Fruit fly (Drosophila melanogaster): Measurements from ENCODE around the gene CG16888.

Gene CG16888

dm6 chr2L:13778648-13779047, 34.4 kb downstream of the CG16888 start (continued):
- peak; percentile 52 for TF ChIP-seq CG18262 (tag; optimal IDR thresholded peaks at IDR 0.05)
- TF ChIP-seq CG15514 (GFP tag; optimal IDR thresholded peaks at IDR 0.05), result peak; percentile 10
- no peak for TF ChIP-seq CG17612 (GFP tag; IDR thresholded peaks at IDR 0.05)
- peak; percentile 40 for TF ChIP-seq fd3F (GFP tag; optimal IDR thresholded peaks at IDR 0.05)
- TF ChIP-seq CG17361 (GFP tag; IDR thresholded peaks at IDR 0.05), result peak; percentile 65
- peak; percentile 20; the same call in 1 of the 2 replicates for TF ChIP-seq CG14441 (GFP tag; IDR thresholded peaks at IDR 0.05)
- TF ChIP-seq kay (GFP tag; optimal IDR thresholded peaks at IDR 0.05), result peak; percentile 23
- peak; percentile 54 for TF ChIP-seq CG18476 (GFP tag; optimal IDR thresholded peaks at IDR 0.05)
- TF ChIP-seq CkIIα-i1 (GFP tag; IDR thresholded peaks at IDR 0.05), result no peak
- peak; percentile 9 for TF ChIP-seq tin (GFP tag; optimal IDR thresholded peaks at IDR 0.05)
- TF ChIP-seq CG4424 (GFP tag; optimal IDR thresholded peaks at IDR 0.05), result peak; percentile 45
- TF ChIP-seq ham (GFP tag; IDR thresholded peaks at IDR 0.05), result no peak
- peak; percentile 13 for TF ChIP-seq scrt (GFP tag; optimal IDR thresholded peaks at IDR 0.05)
- TF ChIP-seq dmrt11E (tag; optimal IDR thresholded peaks at IDR 0.05), result no peak
- TF ChIP-seq CG17186 (GFP tag; optimal IDR thresholded peaks at IDR 0.05), result no peak
- peak; percentile 50 for TF ChIP-seq lab (GFP tag; optimal IDR thresholded peaks at IDR 0.05)
- TF ChIP-seq CG4282 (GFP tag; optimal IDR thresholded peaks at IDR 0.05), result no peak
- TF ChIP-seq gsb-n (tag; optimal IDR thresholded peaks at IDR 0.05), result peak; percentile 32
- peak; percentile 41 for TF ChIP-seq CG9817 (tag; optimal IDR thresholded peaks at IDR 0.05)
- TF ChIP-seq CG15011 (GFP tag; optimal IDR thresholded peaks at IDR 0.05), result peak; percentile 4
- TF ChIP-seq CG3838 (GFP tag; optimal IDR thresholded peaks at IDR 0.05), result no peak
- peak; percentile 26; the same call in 1 of the 2 replicates for TF ChIP-seq CG4730 (GFP tag; IDR thresholded peaks at IDR 0.05)
- peak; percentile 56 for TF ChIP-seq tio (GFP tag; optimal IDR thresholded peaks at IDR 0.05)
- peak; percentile 76 for TF ChIP-seq Drgx (GFP tag; IDR thresholded peaks at IDR 0.05)
- peak; percentile 77 for TF ChIP-seq Hmr (GFP tag; optimal IDR thresholded peaks at IDR 0.05)
- peak; percentile 47 for TF ChIP-seq CG10267 (tag; optimal IDR thresholded peaks at IDR 0.05)
- TF ChIP-seq CG2116 (GFP tag; optimal IDR thresholded peaks at IDR 0.05), result peak; percentile 29
- TF ChIP-seq CG12659 (GFP tag; optimal IDR thresholded peaks at IDR 0.05), result peak; percentile 69
- no peak for TF ChIP-seq prd (optimal IDR thresholded peaks at IDR 0.05)
- TF ChIP-seq prd (GFP tag; IDR thresholded peaks at IDR 0.05), result peak; percentile 53; the same call in 2 of the 3 replicates
- TF ChIP-seq gro (GFP tag; optimal IDR thresholded peaks at IDR 0.05), result peak; percentile 62
- TF ChIP-seq tx (GFP tag; optimal IDR thresholded peaks at IDR 0.05), result peak; percentile 26
- TF ChIP-seq CG30431 (GFP tag; optimal IDR thresholded peaks at IDR 0.05), result peak; percentile 10
- TF ChIP-seq CG4854 (GFP tag; optimal IDR thresholded peaks at IDR 0.05), result peak; percentile 43
- TF ChIP-seq Hsf (GFP tag; optimal IDR thresholded peaks at IDR 0.05), result peak; percentile 58
- TF ChIP-seq CG2120 (GFP tag; optimal IDR thresholded peaks at IDR 0.05), result peak; percentile 77
- no peak for TF ChIP-seq ac (GFP tag; optimal IDR thresholded peaks at IDR 0.05)
- TF ChIP-seq CG12155 (GFP tag; optimal IDR thresholded peaks at IDR 0.05), result peak; percentile 6
- TF ChIP-seq sd (tag; optimal IDR thresholded peaks at IDR 0.05), result no peak
- TF ChIP-seq CG1602 (GFP tag; optimal IDR thresholded peaks at IDR 0.05), result peak; percentile 53
- no peak for TF ChIP-seq CG10565 (GFP tag; optimal IDR thresholded peaks at IDR 0.05)
- no peak for TF ChIP-seq CG34224 (GFP tag; IDR thresholded peaks at IDR 0.05; ENCODE audit: partially characterized antibody)
- TF ChIP-seq cwo (GFP tag; optimal IDR thresholded peaks at IDR 0.05), result peak; percentile 41
- peak; percentile 65 for TF ChIP-seq unpg (GFP tag; optimal IDR thresholded peaks at IDR 0.05)
- TF ChIP-seq H2.0 (GFP tag; IDR thresholded peaks at IDR 0.05), result 0 out of 2 replicates have a peak, but pooled peaks have one; percentile 7
- peak; percentile 48 for TF ChIP-seq CG32532 (GFP tag; IDR thresholded peaks at IDR 0.05)
- peak; percentile 28 for TF ChIP-seq Hand (GFP tag; optimal IDR thresholded peaks at IDR 0.05)
- TF ChIP-seq nerfin-2 (GFP tag; IDR thresholded peaks at IDR 0.05; ENCODE audit: partially characterized antibody), result no peak
- TF ChIP-seq CG10654 (GFP tag; optimal IDR thresholded peaks at IDR 0.05), result peak; percentile 36
- 0 out of 2 replicates have a peak, but pooled peaks have one; percentile 13 for TF ChIP-seq Rx (GFP tag; IDR thresholded peaks at IDR 0.05)
- 0 out of 2 replicates have a peak, but pooled peaks have one; percentile 37 for TF ChIP-seq Atf6 (GFP tag; IDR thresholded peaks at IDR 0.05)

Measured in whole organism, embryonic.